Fruit fly (Drosophila melanogaster) S2 (cell line): ENCODE measurements around the gene Rh4.

Experiments used
- CG8478 ChIP-seq: fragments of >200 bp; optimal IDR thresholded peaks from 2 replicates; lab custom pipeline; 2018
- CTCF ChIP-seq, 2 experiments: fragments of >200 bp; optimal IDR thresholded peaks; 2 replicates each; lab custom pipeline; 2018

DNA sequence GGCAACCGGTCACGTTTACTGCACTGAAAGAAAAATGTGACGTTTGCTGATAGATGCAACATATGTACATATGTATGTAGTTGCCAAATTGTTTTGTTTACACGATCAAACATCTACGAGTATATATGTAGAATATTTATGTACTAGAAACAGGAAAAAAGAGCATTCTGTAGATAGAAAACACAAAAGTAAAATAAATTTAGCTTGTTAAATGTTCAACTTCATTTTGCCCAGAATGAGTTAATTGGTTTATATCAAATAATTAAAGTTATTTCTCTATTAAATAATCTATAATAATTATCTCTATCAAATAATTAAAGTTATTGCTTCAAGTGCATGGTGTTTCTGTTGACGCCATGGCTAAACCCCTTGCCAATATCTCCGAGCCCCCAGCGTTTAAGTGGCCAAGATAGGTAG lies 10.8 kb upstream of the Rh4 start:
- TF ChIP-seq CG8478 (lab: Kevin White, UChicago) (no peak), CTCF (optimal IDR thresholded peaks at IDR 0.05; lab: Kevin White, UChicago) (no peak)
